Worm (Caenorhabditis elegans) whole organism, L2 larva: ENCODE results near the gene F26F2.7.
"Not testable (repeated sequence)": the region's sequence is repeated elsewhere in the genome, so short reads cannot be mapped to it uniquely, and the experiment has no call there.

Experiments used
- C34F6.9 ChIP-seq: fragments of 150-350 bp; optimal IDR thresholded peaks from 2 replicates; lab custom pipeline; 2014; ENCODE audit warnings: missing biosample characterization, missing genetic modification characterization
- F13H6.1 ChIP-seq: sonication (generic microtip); optimal IDR thresholded peaks from 2 replicates; lab custom pipeline; 2016; ENCODE audit warnings: missing genetic modification characterization, missing compliant biosample characterization
- R02D3.7 ChIP-seq: fragments of 150-350 bp; optimal IDR thresholded peaks from 2 replicates; lab custom pipeline; 2014; ENCODE audit warnings: missing biosample characterization, missing genetic modification characterization
- Y55F3AM.14 ChIP-seq: fragments of 200-800 bp; sonication (Bioruptor generic); optimal IDR thresholded peaks from 2 replicates; lab custom pipeline; 2018; ENCODE audit warnings: mild to moderate bottlenecking, missing genetic modification characterization, missing compliant biosample characterization
- ZK546.5 ChIP-seq: sonication (generic microtip); optimal IDR thresholded peaks from 2 replicates; lab custom pipeline; 2017; ENCODE audit warnings: missing biosample characterization, missing genetic modification characterization
- alr-1 ChIP-seq: fragments of 150-350 bp; optimal IDR thresholded peaks from 2 replicates; lab custom pipeline; 2014; ENCODE audit warnings: missing biosample characterization, missing genetic modification characterization
- aly-2 ChIP-seq: fragments of 150-350 bp; optimal IDR thresholded peaks from 2 replicates; lab custom pipeline; 2014; ENCODE audit warnings: missing biosample characterization, missing genetic modification characterization
- ama-1 ChIP-seq: fragments of 150-350 bp; optimal IDR thresholded peaks from 2 replicates; lab custom pipeline; 2018; ENCODE audit warnings: inconsistent platforms
- blmp-1 ChIP-seq: sonication (generic microtip); optimal IDR thresholded peaks from 2 replicates; lab custom pipeline; 2017; ENCODE audit warnings: missing genetic modification characterization, mild to moderate bottlenecking, missing compliant biosample characterization, antibody characterized with exemption, moderate library complexity; ENCODE audit not compliant: insufficient read depth
- ceh-16 ChIP-seq: fragments of 150-350 bp; optimal IDR thresholded peaks from 2 replicates; lab custom pipeline; 2014; ENCODE audit warnings: missing biosample characterization, missing genetic modification characterization
- ceh-82 ChIP-seq: fragments of 150-350 bp; optimal IDR thresholded peaks from 2 replicates; lab custom pipeline; 2014; ENCODE audit warnings: missing biosample characterization, missing genetic modification characterization
- dmd-4 ChIP-seq: sonication (generic microtip); optimal IDR thresholded peaks from 2 replicates; lab custom pipeline; 2017; ENCODE audit warnings: missing biosample characterization, missing genetic modification characterization
- egl-27 ChIP-seq: sonication (generic microtip); optimal IDR thresholded peaks from 3 replicates; lab custom pipeline; 2017; ENCODE audit warnings: missing biosample characterization, missing genetic modification reagents, missing genetic modification characterization
- elt-3 ChIP-seq: sonication (generic microtip); optimal IDR thresholded peaks from 2 replicates; lab custom pipeline; 2017; ENCODE audit warnings: missing biosample characterization, missing genetic modification characterization
- fos-1 ChIP-seq: fragments of 150-350 bp; optimal IDR thresholded peaks from 2 replicates; lab custom pipeline; 2014; ENCODE audit warnings: missing biosample characterization, missing genetic modification characterization
- gmeb-1 ChIP-seq: fragments of 150-350 bp; optimal IDR thresholded peaks from 2 replicates; lab custom pipeline; 2014; ENCODE audit warnings: missing biosample characterization, missing genetic modification characterization
- lin-11 ChIP-seq: fragments of 150-350 bp; sonication (generic microtip); optimal IDR thresholded peaks from 2 replicates; lab custom pipeline; 2014; ENCODE audit warnings: missing biosample characterization, missing genetic modification characterization, inconsistent platforms, mixed read lengths
- lin-13 ChIP-seq: fragments of 150-350 bp; optimal IDR thresholded peaks from 2 replicates; lab custom pipeline; 2014; ENCODE audit warnings: missing biosample characterization, missing genetic modification reagents, missing genetic modification characterization
- mbf-1 ChIP-seq: sonication (generic microtip); optimal IDR thresholded peaks from 2 replicates; lab custom pipeline; 2017; ENCODE audit warnings: missing biosample characterization, missing genetic modification characterization
- mdl-1 ChIP-seq, 2 experiments: fragments of 150-350 bp in 1 of 2; sonication (generic microtip) in 1 of 2; optimal IDR thresholded peaks; 2 replicates each; lab custom pipeline; 2017; ENCODE audit warnings: missing biosample characterization in 2 of 2, missing genetic modification characterization in 2 of 2
- nhr-12 ChIP-seq: fragments of 150-350 bp; optimal IDR thresholded peaks from 2 replicates; lab custom pipeline; 2014; ENCODE audit warnings: missing biosample characterization, missing genetic modification characterization
- nhr-23 ChIP-seq: fragments of 150-350 bp; optimal IDR thresholded peaks from 2 replicates; lab custom pipeline; 2014; ENCODE audit warnings: missing biosample characterization, missing genetic modification reagents, missing genetic modification characterization
- nhr-6 ChIP-seq: fragments of 150-350 bp; optimal IDR thresholded peaks from 2 replicates; lab custom pipeline; 2014; ENCODE audit warnings: missing biosample characterization, missing genetic modification characterization
- nhr-77 ChIP-seq: fragments of 150-350 bp; optimal IDR thresholded peaks from 2 replicates; lab custom pipeline; 2014; ENCODE audit warnings: missing biosample characterization, missing genetic modification characterization
- peb-1 ChIP-seq: fragments of 150-350 bp; optimal IDR thresholded peaks from 2 replicates; lab custom pipeline; 2014; ENCODE audit warnings: missing biosample characterization, missing genetic modification characterization
- snpc-4 ChIP-seq: fragments of 150-350 bp; optimal IDR thresholded peaks from 2 replicates; lab custom pipeline; 2014; ENCODE audit warnings: missing biosample characterization, missing genetic modification characterization
- unc-39 ChIP-seq: fragments of 150-350 bp; optimal IDR thresholded peaks from 2 replicates; lab custom pipeline; 2014; ENCODE audit warnings: missing biosample characterization, missing genetic modification characterization
- unc-55 ChIP-seq: fragments of 150-350 bp; sonication (generic microtip); optimal IDR thresholded peaks from 3 replicates; lab custom pipeline; 2014; ENCODE audit warnings: missing biosample characterization, missing genetic modification reagents, missing genetic modification characterization
- unc-62 ChIP-seq: fragments of 150-350 bp; optimal IDR thresholded peaks from 2 replicates; lab custom pipeline; 2014; ENCODE audit warnings: missing biosample characterization, missing genetic modification reagents, missing genetic modification characterization
- zag-1 ChIP-seq: fragments of 150-350 bp; optimal IDR thresholded peaks from 2 replicates; lab custom pipeline; 2014; ENCODE audit warnings: missing biosample characterization, missing genetic modification characterization
- ztf-1 ChIP-seq: fragments of 200-800 bp; sonication (Bioruptor generic); conservative IDR thresholded peaks from 2 replicates; pipeline ENCODE4 v1.3.6; 2022; ENCODE audit warnings: missing genetic modification characterization, missing compliant biosample characterization
- ztf-11 ChIP-seq: sonication (generic microtip); optimal IDR thresholded peaks from 2 replicates; lab custom pipeline; 2017; ENCODE audit warnings: missing biosample characterization, missing genetic modification characterization

Gene F26F2.7

ce11 chrV:20568995-20569394, 11.8 kb upstream of the F26F2.7 start, which contains the start of gene F26F2.4:
Gene F26F2.4, plus strand, starts transcription at chrV:20569295.
- not testable (repeated sequence) for TF ChIP-seq nhr-6, zag-1, nhr-12 (tag; lab: Kevin White, UChicago)
- TF ChIP-seq, all 48 proteins: peak for 0; not testable (repeated sequence) for 48

DNA sequence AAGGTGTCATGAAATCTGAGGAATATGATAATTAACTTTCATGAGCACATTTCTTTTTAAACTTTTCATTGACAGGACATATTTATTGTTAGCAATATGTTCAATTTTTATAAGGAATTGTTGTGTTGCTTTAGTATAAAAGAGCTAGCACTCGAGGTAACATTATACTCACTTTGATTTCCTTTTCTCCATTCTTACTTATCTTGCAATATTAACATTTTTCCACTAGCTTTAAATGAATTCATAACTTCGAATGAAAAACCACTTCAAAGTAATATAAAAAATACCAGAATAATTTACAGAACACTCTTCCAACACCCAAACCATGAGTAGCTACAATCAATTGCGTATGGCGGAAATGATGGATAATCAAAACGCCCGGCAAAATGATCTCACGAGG, 7.4 kb upstream of the F26F2.7 start, which contains the start of gene F26F2.5:
TSS of gene F26F2.5 (plus strand) at position 301 of the 400 bp plus-strand sequence.
- TF ChIP-seq fos-1 (no peak), lin-11 (no peak), snpc-4 (tag; lab: Kevin White, UChicago) (no peak), gmeb-1 (tag; lab: Kevin White, UChicago) (no peak), aly-2 (tag; lab: Kevin White, UChicago) (no peak), mbf-1 (no peak), mdl-1 (tag; optimal IDR thresholded peaks at IDR 0.05; lab: Kevin White, UChicago) (no peak), peb-1 (tag; lab: Kevin White, UChicago) (no peak), nhr-77 (tag; lab: Kevin White, UChicago) (no peak), ceh-82 (tag; lab: Kevin White, UChicago) (no peak), ztf-1 (GFP tag; lab: Robert Waterston, UW) (no peak), Y55F3AM.14 (GFP tag; lab: Kevin White, UChicago) (no peak), F13H6.1 (tag; lab: Kevin White, UChicago) (no peak), C34F6.9 (tag; lab: Kevin White, UChicago) (no peak)
- TF ChIP-seq, all 48 proteins: peak for 0

DNA sequence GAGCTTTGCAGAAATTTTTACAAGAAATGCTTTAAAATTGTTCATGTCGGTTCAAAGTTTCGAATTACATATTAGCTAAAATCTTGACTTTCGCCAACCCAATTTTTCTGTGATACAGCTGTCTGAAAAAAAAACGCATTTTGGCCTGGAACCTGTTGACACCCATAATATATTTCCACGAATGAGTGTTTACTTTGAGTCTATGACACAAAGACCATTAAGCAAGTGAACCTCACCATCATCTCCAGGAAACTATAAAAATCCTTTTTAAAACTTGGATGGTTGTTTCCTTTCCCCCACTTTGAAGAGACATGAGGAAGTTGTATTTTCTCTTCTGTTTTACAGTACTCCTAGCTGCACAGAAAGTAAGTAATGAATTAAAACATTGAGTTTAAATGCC, 6.5 kb upstream of the F26F2.7 start, which contains the start of gene clec-263:
TSS of gene clec-263 (plus strand) at position 301 of the 400 bp plus-strand sequence.
- TF ChIP-seq dmd-4 (no peak), ceh-82 (tag; lab: Kevin White, UChicago) (no peak), unc-62 (GFP tag; lab: Kevin White, UChicago) (no peak), C34F6.9 (tag; lab: Kevin White, UChicago) (no peak), Y55F3AM.14 (GFP tag; lab: Kevin White, UChicago) (no peak), mbf-1 (no peak), egl-27 (tag; lab: Kevin White, UChicago) (no peak), R02D3.7 (tag; lab: Kevin White, UChicago) (no peak), ZK546.5 (tag; lab: Kevin White, UChicago) (no peak), ceh-16 (no peak), aly-2 (tag; lab: Kevin White, UChicago) (no peak), ztf-11 (tag; lab: Kevin White, UChicago) (no peak), elt-3 (tag; lab: Kevin White, UChicago) (no peak), unc-55 (GFP tag; lab: Kevin White, UChicago) (no peak)
- TF ChIP-seq, all 48 proteins: peak for 0

- TF ChIP-seq blmp-1 (tag; lab: Kevin White, UChicago) = no peak
- TF ChIP-seq nhr-23 (tag; lab: Kevin White, UChicago) = no peak
- TF ChIP-seq gmeb-1 (tag; lab: Kevin White, UChicago) = no peak
- TF ChIP-seq mbf-1 = no peak
- TF ChIP-seq ama-1 = no peak
- no peak for TF ChIP-seq alr-1 (tag; lab: Kevin White, UChicago)
- no peak for TF ChIP-seq unc-55 (GFP tag; lab: Kevin White, UChicago)
- TF ChIP-seq C34F6.9 (tag; lab: Kevin White, UChicago) = no peak
- no peak for TF ChIP-seq ceh-16
Observed at ce11 chrV:20574872-20575271, 5.9 kb upstream of the F26F2.7 start.

DNA sequence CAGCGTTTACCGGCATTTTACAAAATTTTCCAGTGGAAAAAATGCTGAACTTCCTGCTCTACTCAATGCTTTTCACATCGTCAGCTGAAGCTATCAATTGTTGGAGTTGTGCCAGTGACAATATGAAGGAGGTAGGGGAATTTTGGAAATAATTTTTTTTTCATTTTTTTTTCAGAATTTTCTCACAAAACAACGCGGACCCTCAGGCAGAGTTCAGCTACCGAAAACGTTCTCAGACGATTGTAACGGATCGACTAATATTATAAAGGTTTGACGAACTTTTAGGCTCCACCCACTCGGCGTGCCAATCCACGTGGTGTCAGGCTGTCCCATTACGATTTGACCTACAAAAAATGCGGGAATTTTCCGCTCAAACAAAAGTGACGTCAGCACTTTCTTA, 1.3 kb upstream of the F26F2.7 start, which contains the start of gene F26F2.8:
TSS of gene F26F2.8 (plus strand) at position 13 of the 400 bp plus-strand sequence.
- no peak for TF ChIP-seq unc-39 (tag; lab: Kevin White, UChicago)

ce11 chrV:20594746-20595145, 14.0 kb downstream of the F26F2.7 start, which contains the start of gene F26F2.10:
Gene F26F2.10, minus strand, starts transcription at chrV:20594846.
- no peak for TF ChIP-seq lin-13 (GFP tag; lab: Kevin White, UChicago)
- no peak for TF ChIP-seq elt-3 (tag; lab: Kevin White, UChicago)
- TF ChIP-seq, all 48 proteins: peak for 0
